Worm (Caenorhabditis elegans) whole organism, early embryonic: ENCODE data around the gene ethe-1.

Source experiments
- B0310.2 ChIP-seq: sonication (generic microtip); optimal IDR thresholded peaks from 2 replicates; lab custom pipeline; 2016; ENCODE audit warnings: mild to moderate bottlenecking, missing genetic modification characterization, missing compliant biosample characterization
- F13C5.2 ChIP-seq: sonication (generic microtip); optimal IDR thresholded peaks from 2 replicates; lab custom pipeline; 2017; ENCODE audit warnings: mild to moderate bottlenecking, missing genetic modification characterization, inconsistent platforms, missing compliant biosample characterization
- aly-1 ChIP-seq: sonication (generic microtip); optimal IDR thresholded peaks from 2 replicates; lab custom pipeline; 2016; ENCODE audit warnings: missing genetic modification characterization, missing compliant biosample characterization
- ama-1 ChIP-seq: fragments of 150-350 bp; optimal IDR thresholded peaks from 2 replicates; lab custom pipeline; 2014
- ceh-13 ChIP-seq: fragments of 200-800 bp; sonication (Bioruptor generic); optimal IDR thresholded peaks from 2 replicates; lab custom pipeline; 2018; ENCODE audit warnings: mild to moderate bottlenecking, missing genetic modification characterization, missing compliant biosample characterization
- ceh-36 ChIP-seq: sonication (generic microtip); optimal IDR thresholded peaks from 2 replicates; lab custom pipeline; 2016; ENCODE audit warnings: missing genetic modification characterization, inconsistent platforms, missing compliant biosample characterization
- ets-7 ChIP-seq: sonication (generic microtip); optimal IDR thresholded peaks from 2 replicates; lab custom pipeline; 2016; ENCODE audit warnings: missing genotype, missing genetic modification characterization, missing compliant biosample characterization
- flt-1 ChIP-seq: fragments of 200-800 bp; sonication (Bioruptor generic); IDR thresholded peaks from 2 replicates; pipeline ENCODE4 v1.3.6; 2022; ENCODE audit warnings: missing genetic modification characterization, missing compliant biosample characterization
- hmbx-1 ChIP-seq: sonication (generic microtip); optimal IDR thresholded peaks from 2 replicates; lab custom pipeline; 2016; ENCODE audit warnings: mild to moderate bottlenecking, missing genetic modification characterization, missing compliant biosample characterization
- hmg-4 ChIP-seq: fragments of 200-800 bp; sonication (Bioruptor generic); optimal IDR thresholded peaks from 2 replicates; lab custom pipeline; 2018; ENCODE audit warnings: mild to moderate bottlenecking, missing genetic modification characterization, missing compliant biosample characterization
- hnd-1 ChIP-seq: sonication (generic microtip); optimal IDR thresholded peaks from 2 replicates; lab custom pipeline; 2016; ENCODE audit warnings: missing genetic modification characterization, missing compliant biosample characterization
- pes-1 ChIP-seq: fragments of 200-800 bp; sonication (Bioruptor generic); IDR thresholded peaks from 2 replicates; pipeline ENCODE4 v1.3.6; 2022; ENCODE audit warnings: missing genetic modification reagents, missing genetic modification characterization, missing compliant biosample characterization
- scrt-1 ChIP-seq: fragments of 200-800 bp; sonication (Bioruptor generic); IDR thresholded peaks from 2 replicates; pipeline ENCODE4 v1.3.6; 2022; ENCODE audit warnings: missing genetic modification characterization, missing compliant biosample characterization
- sea-1 ChIP-seq: fragments of 200-800 bp; sonication (Bioruptor generic); conservative IDR thresholded peaks from 2 replicates; pipeline ENCODE4 v1.3.6; 2022; ENCODE audit warnings: missing genetic modification characterization, missing compliant biosample characterization
- tbx-11 ChIP-seq: fragments of 200-800 bp; sonication (Bioruptor generic); IDR thresholded peaks from 2 replicates; pipeline ENCODE4 v1.3.6; 2022; ENCODE audit warnings: missing genetic modification characterization, missing compliant biosample characterization
- tbx-37 ChIP-seq: fragments of 200-800 bp; sonication (Bioruptor generic); conservative IDR thresholded peaks from 2 replicates; pipeline ENCODE4 v1.3.6; 2022; ENCODE audit warnings: missing genetic modification reagents, missing genetic modification characterization, missing compliant biosample characterization
- tra-4 ChIP-seq: sonication (generic microtip); optimal IDR thresholded peaks from 2 replicates; lab custom pipeline; 2017; ENCODE audit warnings: missing genetic modification characterization, missing compliant biosample characterization

ethe-1 gene

ce11 chrIV:9511221-9511638 lies 2.7 kb upstream of the ethe-1 start:
- peak; percentile 52 for TF ChIP-seq F13C5.2 (tag; lab: Kevin White, UChicago)
- peak; percentile 4 for TF ChIP-seq B0310.2 (tag; lab: Kevin White, UChicago)
- peak; percentile 37 for TF ChIP-seq tra-4 (tag; lab: Kevin White, UChicago)
- TF ChIP-seq ets-7 (tag; lab: Kevin White, UChicago), result no peak
- no peak for TF ChIP-seq hmg-4 (GFP tag; lab: Kevin White, UChicago)
- TF ChIP-seq ceh-36 (tag; lab: Kevin White, UChicago), result no peak
- peak; percentile 29; the same call in 1 of the 2 replicates for TF ChIP-seq tbx-37
- TF ChIP-seq tbx-11 (GFP tag; lab: Robert Waterston, UW), result no peak
- TF ChIP-seq hnd-1 (tag; lab: Kevin White, UChicago), result no peak
- 0 out of 2 replicates have a peak, but pooled peaks have one; percentile 8 for TF ChIP-seq flt-1 (GFP tag; lab: Robert Waterston, UW)
- TF ChIP-seq aly-1 (tag; lab: Kevin White, UChicago), result no peak
- TF ChIP-seq hmbx-1 (tag; lab: Kevin White, UChicago), result no peak
- TF ChIP-seq sea-1 (GFP tag; lab: Robert Waterston, UW), result no peak
- TF ChIP-seq pes-1 (GFP tag; lab: Robert Waterston, UW), result peak; percentile 49; the same call in 1 of the 2 replicates
- no peak for TF ChIP-seq ceh-13 (GFP tag; lab: Kevin White, UChicago)
- peak; percentile 40 for TF ChIP-seq ama-1
- no peak for TF ChIP-seq scrt-1 (GFP tag; lab: Robert Waterston, UW)

ce11 chrIV:9510439-9510838 lies 1.9 kb upstream of the ethe-1 start, which contains the start of gene C33A12.4:
Gene C33A12.4 (minus strand): TSS chrIV:9510569.
- no peak for TF ChIP-seq B0310.2 (tag; lab: Kevin White, UChicago)
- no peak for TF ChIP-seq tra-4 (tag; lab: Kevin White, UChicago)
- no peak for TF ChIP-seq hnd-1 (tag; lab: Kevin White, UChicago)
- no peak for TF ChIP-seq flt-1 (GFP tag; lab: Robert Waterston, UW)
- TF ChIP-seq ets-7 (tag; lab: Kevin White, UChicago), result no peak
- no peak for TF ChIP-seq ama-1
- TF ChIP-seq F13C5.2 (tag; lab: Kevin White, UChicago), result no peak
- no peak for TF ChIP-seq ceh-13 (GFP tag; lab: Kevin White, UChicago)
- no peak for TF ChIP-seq aly-1 (tag; lab: Kevin White, UChicago)
- no peak for TF ChIP-seq hmbx-1 (tag; lab: Kevin White, UChicago)
- TF ChIP-seq tbx-11 (GFP tag; lab: Robert Waterston, UW), result no peak
- no peak for TF ChIP-seq scrt-1 (GFP tag; lab: Robert Waterston, UW)
- TF ChIP-seq ceh-36 (tag; lab: Kevin White, UChicago), result no peak
- no peak for TF ChIP-seq hmg-4 (GFP tag; lab: Kevin White, UChicago)
- TF ChIP-seq pes-1 (GFP tag; lab: Robert Waterston, UW), result no peak
- no peak for TF ChIP-seq sea-1 (GFP tag; lab: Robert Waterston, UW)
- no peak for TF ChIP-seq tbx-37

- TF ChIP-seq scrt-1 (GFP tag; lab: Robert Waterston, UW), result no peak
- TF ChIP-seq hmbx-1 (tag; lab: Kevin White, UChicago), result no peak
- no peak for TF ChIP-seq hnd-1 (tag; lab: Kevin White, UChicago)
- no peak for TF ChIP-seq tra-4 (tag; lab: Kevin White, UChicago)
- no peak for TF ChIP-seq ceh-36 (tag; lab: Kevin White, UChicago)
These were observed 2.3 kb downstream of the ethe-1 start, which contains the start of gene ttr-9 for ce11 chrIV:9506251-9506650. Gene ttr-9 (minus strand): TSS chrIV:9506351.

ce11 chrIV:9500100-9500499 lies 8.5 kb downstream of the ethe-1 start, which contains the start of gene ugt-21:
Gene ugt-21 (plus strand): TSS chrIV:9500311.
- TF ChIP-seq F13C5.2 (tag; lab: Kevin White, UChicago) (no peak), ama-1 (no peak), pes-1 (GFP tag; lab: Robert Waterston, UW) (no peak), hmbx-1 (tag; lab: Kevin White, UChicago) (no peak), flt-1 (GFP tag; lab: Robert Waterston, UW) (no peak), hmg-4 (GFP tag; lab: Kevin White, UChicago) (no peak), hnd-1 (tag; lab: Kevin White, UChicago) (no peak), tra-4 (tag; lab: Kevin White, UChicago) (no peak), sea-1 (GFP tag; lab: Robert Waterston, UW) (no peak), tbx-11 (GFP tag; lab: Robert Waterston, UW) (no peak), tbx-37 (no peak), ceh-36 (tag; lab: Kevin White, UChicago) (no peak), ets-7 (tag; lab: Kevin White, UChicago) (no peak), ceh-13 (GFP tag; lab: Kevin White, UChicago) (no peak), scrt-1 (GFP tag; lab: Robert Waterston, UW) (no peak), B0310.2 (tag; lab: Kevin White, UChicago) (no peak)

ce11 chrIV:9499636-9500035 lies 8.9 kb downstream of the ethe-1 start:
- no peak for TF ChIP-seq sea-1 (GFP tag; lab: Robert Waterston, UW)
- TF ChIP-seq tra-4 (tag; lab: Kevin White, UChicago), result no peak
- no peak for TF ChIP-seq aly-1 (tag; lab: Kevin White, UChicago)
- no peak for TF ChIP-seq tbx-37
- no peak for TF ChIP-seq ets-7 (tag; lab: Kevin White, UChicago)
- no peak for TF ChIP-seq B0310.2 (tag; lab: Kevin White, UChicago)
- TF ChIP-seq hmg-4 (GFP tag; lab: Kevin White, UChicago), result no peak
- TF ChIP-seq hmbx-1 (tag; lab: Kevin White, UChicago), result no peak
- TF ChIP-seq F13C5.2 (tag; lab: Kevin White, UChicago), result no peak
- TF ChIP-seq pes-1 (GFP tag; lab: Robert Waterston, UW), result no peak
- no peak for TF ChIP-seq ceh-36 (tag; lab: Kevin White, UChicago)
- no peak for TF ChIP-seq scrt-1 (GFP tag; lab: Robert Waterston, UW)
- TF ChIP-seq ceh-13 (GFP tag; lab: Kevin White, UChicago), result no peak
- TF ChIP-seq tbx-11 (GFP tag; lab: Robert Waterston, UW), result no peak
- no peak for TF ChIP-seq ama-1

ce11 chrIV:9498088-9498487 lies 10.5 kb downstream of the ethe-1 start, which contains the start of gene sru-4:
Gene sru-4 (plus strand): TSS chrIV:9498388.
- no peak for TF ChIP-seq B0310.2 (tag; lab: Kevin White, UChicago)
- no peak for TF ChIP-seq scrt-1 (GFP tag; lab: Robert Waterston, UW)
- TF ChIP-seq tbx-11 (GFP tag; lab: Robert Waterston, UW), result no peak
- no peak for TF ChIP-seq pes-1 (GFP tag; lab: Robert Waterston, UW)
- no peak for TF ChIP-seq hnd-1 (tag; lab: Kevin White, UChicago)
- no peak for TF ChIP-seq hmg-4 (GFP tag; lab: Kevin White, UChicago)
